Fruit fly (Drosophila melanogaster): Measurements from ENCODE around the gene Vap33.
A peak's percentile ranks its signal among the peaks of the same experiment; 100 is the strongest.

The Vap33 gene

DNA sequence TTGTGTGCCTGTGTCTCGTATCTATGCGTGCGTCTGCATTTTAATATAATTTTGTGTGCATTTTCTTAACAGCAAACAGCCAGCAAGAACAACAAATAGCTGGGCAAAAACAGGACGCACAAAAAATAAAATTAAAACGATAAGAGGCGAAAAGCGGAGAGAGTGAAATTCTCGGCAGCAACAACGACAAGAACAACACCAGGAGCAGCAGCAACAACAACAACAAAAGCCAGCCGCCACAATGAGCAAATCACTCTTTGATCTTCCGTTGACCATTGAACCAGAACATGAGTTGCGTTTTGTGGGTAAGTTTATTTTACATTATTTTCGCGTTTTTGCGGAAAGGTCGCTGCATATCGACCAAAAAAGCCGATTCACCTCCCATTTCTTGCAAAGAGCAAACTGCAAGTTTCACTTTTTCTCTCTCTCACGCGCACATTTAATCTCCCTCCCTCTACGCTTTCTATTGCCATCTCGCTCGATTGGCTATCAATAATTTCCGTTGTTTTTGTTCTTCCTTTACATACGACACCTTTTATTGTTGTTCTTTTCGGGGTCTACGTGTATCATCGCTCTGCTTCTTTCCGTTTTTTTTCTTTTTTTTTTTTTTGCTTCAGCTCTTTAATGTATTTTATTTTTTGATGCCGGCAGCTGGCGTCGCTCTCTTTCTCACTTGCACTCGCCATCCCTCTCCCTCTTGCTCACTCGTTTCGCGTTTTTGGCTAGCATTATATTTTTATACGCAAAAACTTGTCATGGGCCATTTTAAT is 819 bp downstream of the Vap33 start:
- TF ChIP-seq CG12769 (tag; optimal IDR thresholded peaks at IDR 0.05) (no peak), CG17385 (GFP tag; optimal IDR thresholded peaks at IDR 0.05) (peak; percentile 62), CG9215 (GFP tag; IDR thresholded peaks at IDR 0.05) (no peak), CG34224 (GFP tag; IDR thresholded peaks at IDR 0.05; ENCODE audit: partially characterized antibody) (no peak; the same call in 2 of the 3 replicates), luna (GFP tag; optimal IDR thresholded peaks at IDR 0.05) (no peak), CG10321 (GFP tag; IDR thresholded peaks at IDR 0.05) (peak; percentile 37), Nf-YC (tag; optimal IDR thresholded peaks at IDR 0.05) (no peak), Med (GFP tag) (peak; percentile 3), unc-4 (GFP tag; IDR thresholded peaks at IDR 0.05; ENCODE audit: partially characterized antibody) (0 out of 2 replicates have a peak, but pooled peaks have one; percentile 15), lbe (GFP tag; optimal IDR thresholded peaks at IDR 0.05) (peak; percentile 44), Trl (optimal IDR thresholded peaks at IDR 0.05) (peak; percentile 50 to 86), Trl (GFP tag; optimal IDR thresholded peaks at IDR 0.05) (no peak), Ets65A (GFP tag) (no peak), CG1832 (GFP tag; optimal IDR thresholded peaks at IDR 0.05) (peak; percentile 77), Opbp (GFP tag; IDR thresholded peaks at IDR 0.05; ENCODE audit: partially characterized antibody) (0 out of 3 replicates have a peak, but pooled peaks have one; percentile 9), CG7357 (GFP tag; IDR thresholded peaks at IDR 0.05) (no peak), CG6683 (GFP tag; optimal IDR thresholded peaks at IDR 0.05) (no peak), fd102C (GFP tag; optimal IDR thresholded peaks at IDR 0.05) (no peak), CG4360 (GFP tag; IDR thresholded peaks at IDR 0.05) (peak; percentile 90), CG8478 (optimal IDR thresholded peaks at IDR 0.05) (peak; percentile 78), Hsf (GFP tag; optimal IDR thresholded peaks at IDR 0.05) (no peak), sd (tag; optimal IDR thresholded peaks at IDR 0.05) (peak; percentile 32), CG10274 (GFP tag; optimal IDR thresholded peaks at IDR 0.05) (no peak), Scr (GFP tag; IDR thresholded peaks at IDR 0.05; ENCODE audit: partially characterized antibody) (peak; percentile 32), Blimp-1 (GFP tag; optimal IDR thresholded peaks at IDR 0.05) (peak; percentile 23), HLHmδ (GFP tag; optimal IDR thresholded peaks at IDR 0.05) (no peak), sqz (GFP tag; optimal IDR thresholded peaks at IDR 0.05) (peak; percentile 6), CG34422 (GFP tag; IDR thresholded peaks at IDR 0.05) (peak; percentile 23; the same call in 1 of the 3 replicates), Adf1 (GFP tag; IDR thresholded peaks at IDR 0.05) (peak; percentile 13; the same call in 1 of the 2 replicates), CG14667 (GFP tag; IDR thresholded peaks at IDR 0.05) (no peak), so (GFP tag; IDR thresholded peaks at IDR 0.05) (no peak), Camta (GFP tag; optimal IDR thresholded peaks at IDR 0.05) (no peak), Aef1 (GFP tag; IDR thresholded peaks at IDR 0.05) (peak; percentile 10; the same call in 1 of the 3 replicates), CG16815 (GFP tag; optimal IDR thresholded peaks at IDR 0.05) (no peak), Xbp1 (GFP tag; optimal IDR thresholded peaks at IDR 0.05) (no peak), zfh1 (GFP tag; IDR thresholded peaks at IDR 0.05) (no peak)

DNA sequence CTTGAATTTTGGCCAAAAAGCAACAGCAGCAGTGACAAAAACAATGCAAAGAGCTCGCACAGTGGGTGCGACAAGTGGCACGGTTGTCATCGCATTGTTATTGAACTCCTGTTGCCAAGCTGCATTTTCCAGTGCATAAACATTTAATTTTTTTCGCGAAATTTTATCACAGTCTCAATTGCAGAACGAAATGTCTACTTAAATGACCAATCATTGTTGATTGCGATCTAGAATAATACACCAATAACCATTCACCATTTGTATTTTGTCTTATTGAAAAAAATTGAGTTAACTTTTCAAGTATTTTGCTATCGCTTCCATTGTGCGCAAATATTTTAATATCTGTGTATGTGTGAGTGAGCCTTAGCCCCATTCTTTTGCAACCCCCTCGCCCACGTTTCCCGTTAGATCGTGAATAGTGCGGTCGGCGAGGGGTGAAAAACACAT is 1.4 kb downstream of the Vap33 start:
- TF ChIP-seq phol (tag; optimal IDR thresholded peaks at IDR 0.05) (peak; percentile 10), CG12071 (GFP tag; optimal IDR thresholded peaks at IDR 0.05) (no peak), BtbVII (GFP tag; optimal IDR thresholded peaks at IDR 0.05) (no peak), jing (GFP tag; optimal IDR thresholded peaks at IDR 0.05) (no peak), NC2α (GFP tag; optimal IDR thresholded peaks at IDR 0.05) (no peak), Dref (GFP tag; IDR thresholded peaks at IDR 0.05) (no peak), corto (GFP tag; optimal IDR thresholded peaks at IDR 0.05) (no peak), eve (GFP tag; optimal IDR thresholded peaks at IDR 0.05) (no peak), CG32772 (GFP tag; IDR thresholded peaks at IDR 0.05) (no peak), pan (optimal IDR thresholded peaks at IDR 0.05) (no peak), pan (GFP tag; optimal IDR thresholded peaks at IDR 0.05 in 1 of 2, IDR thresholded peaks at IDR 0.05 in 1 of 2) (no peak), bab2 (GFP tag; optimal IDR thresholded peaks at IDR 0.05) (peak; percentile 26), CG2875 (GFP tag; optimal IDR thresholded peaks at IDR 0.05) (no peak), CG11456 (GFP tag; IDR thresholded peaks at IDR 0.05) (no peak), caup (GFP tag; optimal IDR thresholded peaks at IDR 0.05; ENCODE audit: severe bottlenecking) (no peak), Dad (GFP tag; optimal IDR thresholded peaks at IDR 0.05) (no peak)

Data from whole organism, embryonic.